Worm (Caenorhabditis elegans) whole organism, late embryonic: ENCODE measurements around the gene F36A4.4.

Experiments
- C08G9.2 ChIP-seq: sonication (generic microtip); optimal IDR thresholded peaks from 2 replicates; lab custom pipeline; 2016; ENCODE audit warnings: mild to moderate bottlenecking, missing genetic modification characterization, moderate library complexity, missing compliant biosample characterization
- C38D4.7 ChIP-seq: fragments of 200-800 bp; sonication (Bioruptor generic); optimal IDR thresholded peaks from 2 replicates; lab custom pipeline; 2018; ENCODE audit warnings: mild to moderate bottlenecking, missing genetic modification characterization, moderate library complexity, missing compliant biosample characterization
- Y22D7AL.16 ChIP-seq: sonication (generic microtip); optimal IDR thresholded peaks from 2 replicates; lab custom pipeline; 2016; ENCODE audit warnings: missing genetic modification characterization, missing compliant biosample characterization
- ahr-1 ChIP-seq: sonication (generic microtip); optimal IDR thresholded peaks from 2 replicates; lab custom pipeline; 2016; ENCODE audit warnings: missing genetic modification characterization, missing compliant biosample characterization
- ama-1 ChIP-seq: fragments of 150-350 bp; optimal IDR thresholded peaks from 2 replicates; lab custom pipeline; 2014
- ceh-18 ChIP-seq: sonication (generic microtip); optimal IDR thresholded peaks from 2 replicates; lab custom pipeline; 2016; ENCODE audit warnings: missing genetic modification characterization, missing compliant biosample characterization
- ceh-19 ChIP-seq: fragments of 200-800 bp; sonication (Bioruptor generic); optimal IDR thresholded peaks from 2 replicates; lab custom pipeline; 2018; ENCODE audit warnings: mild to moderate bottlenecking, missing genetic modification characterization, missing compliant biosample characterization
- ceh-30 ChIP-seq: fragments of 150-350 bp; optimal IDR thresholded peaks from 2 replicates; lab custom pipeline; 2014; ENCODE audit warnings: missing biosample characterization, missing genetic modification characterization
- ceh-31 ChIP-seq: sonication (generic microtip); optimal IDR thresholded peaks from 2 replicates; lab custom pipeline; 2016; ENCODE audit warnings: missing genetic modification characterization, missing compliant biosample characterization
- ceh-34 ChIP-seq: sonication (generic microtip); optimal IDR thresholded peaks from 2 replicates; lab custom pipeline; 2016; ENCODE audit warnings: mild to moderate bottlenecking, missing genetic modification characterization, missing compliant biosample characterization
- ceh-45 ChIP-seq: fragments of 200-800 bp; sonication (Bioruptor generic); IDR thresholded peaks from 2 replicates; pipeline ENCODE4 v1.3.6; 2022; ENCODE audit warnings: missing genetic modification reagents, missing genetic modification characterization, missing compliant biosample characterization
- ceh-9 ChIP-seq: sonication (generic microtip); optimal IDR thresholded peaks from 2 replicates; lab custom pipeline; 2016; ENCODE audit warnings: mild to moderate bottlenecking, missing genetic modification characterization, inconsistent platforms, missing compliant biosample characterization
- che-1 ChIP-seq: sonication (generic microtip); optimal IDR thresholded peaks from 2 replicates; lab custom pipeline; 2016; ENCODE audit warnings: mild to moderate bottlenecking, missing genetic modification characterization, missing compliant biosample characterization
- dmd-4 ChIP-seq: sonication (generic microtip); optimal IDR thresholded peaks from 2 replicates; lab custom pipeline; 2016; ENCODE audit warnings: borderline replicate concordance, missing genetic modification characterization, missing compliant biosample characterization
- eyg-1 ChIP-seq: sonication (generic microtip); optimal IDR thresholded peaks from 2 replicates; lab custom pipeline; 2016; ENCODE audit warnings: missing genotype, missing genetic modification characterization, missing compliant biosample characterization
- fax-1 ChIP-seq: sonication (generic microtip); optimal IDR thresholded peaks from 2 replicates; lab custom pipeline; 2016; ENCODE audit warnings: missing genotype, missing genetic modification characterization, missing compliant biosample characterization
- gmeb-2 ChIP-seq: sonication (generic microtip); optimal IDR thresholded peaks from 2 replicates; lab custom pipeline; 2016; ENCODE audit warnings: missing genetic modification characterization, inconsistent platforms, missing compliant biosample characterization
- hlh-13 ChIP-seq: fragments of 200-800 bp; sonication (Bioruptor generic); optimal IDR thresholded peaks from 2 replicates; lab custom pipeline; 2018; ENCODE audit warnings: mild to moderate bottlenecking, missing genetic modification characterization, missing compliant biosample characterization
- hlh-30 ChIP-seq: sonication (generic microtip); optimal IDR thresholded peaks from 2 replicates; lab custom pipeline; 2017; ENCODE audit warnings: antibody characterized with exemption, missing genetic modification characterization, missing compliant biosample characterization; ENCODE audit not compliant: insufficient read depth
- lim-6 ChIP-seq: sonication (generic microtip); optimal IDR thresholded peaks from 2 replicates; lab custom pipeline; 2016; ENCODE audit warnings: missing genetic modification characterization, missing compliant biosample characterization
- lin-11 ChIP-seq: fragments of 200-800 bp; sonication (Bioruptor generic); optimal IDR thresholded peaks from 2 replicates; lab custom pipeline; 2018; ENCODE audit warnings: mild to moderate bottlenecking, missing genetic modification characterization, missing compliant biosample characterization
- mec-3 ChIP-seq: sonication (generic microtip); optimal IDR thresholded peaks from 2 replicates; lab custom pipeline; 2016; ENCODE audit warnings: borderline replicate concordance, missing genetic modification characterization, missing compliant biosample characterization
- nfya-1 ChIP-seq: sonication (generic microtip); optimal IDR thresholded peaks from 2 replicates; lab custom pipeline; 2017; ENCODE audit warnings: missing genetic modification characterization, mild to moderate bottlenecking, missing compliant biosample characterization, antibody characterized with exemption, moderate library complexity
- nhr-11 ChIP-seq: fragments of 150-350 bp; optimal IDR thresholded peaks from 2 replicates; lab custom pipeline; 2014; ENCODE audit warnings: missing biosample characterization, missing genetic modification characterization
- nhr-232 ChIP-seq: sonication (generic microtip); optimal IDR thresholded peaks from 2 replicates; lab custom pipeline; 2016; ENCODE audit warnings: missing genetic modification characterization, missing compliant biosample characterization
- npax-4 ChIP-seq: sonication (generic microtip); optimal IDR thresholded peaks from 2 replicates; lab custom pipeline; 2016; ENCODE audit warnings: missing genetic modification characterization, missing compliant biosample characterization
- odd-2 ChIP-seq: sonication (generic microtip); optimal IDR thresholded peaks from 2 replicates; lab custom pipeline; 2017; ENCODE audit warnings: antibody characterized with exemption, mild to moderate bottlenecking, missing genetic modification characterization, missing compliant biosample characterization
- pag-3 ChIP-seq: sonication (generic microtip); optimal IDR thresholded peaks from 2 replicates; lab custom pipeline; 2016; ENCODE audit warnings: missing compliant biosample characterization, missing genetic modification characterization, borderline replicate concordance
- pat-9 ChIP-seq: fragments of 200-800 bp; sonication (Bioruptor generic); optimal IDR thresholded peaks from 2 replicates; lab custom pipeline; 2018; ENCODE audit warnings: mild to moderate bottlenecking, missing genetic modification characterization, moderate library complexity, missing compliant biosample characterization
- pha-2 ChIP-seq: sonication (generic microtip); optimal IDR thresholded peaks from 2 replicates; lab custom pipeline; 2017; ENCODE audit warnings: mild to moderate bottlenecking, missing genetic modification characterization, missing compliant biosample characterization
- pqm-1 ChIP-seq: sonication (generic microtip); optimal IDR thresholded peaks from 2 replicates; lab custom pipeline; 2016; ENCODE audit warnings: missing genetic modification characterization, missing compliant biosample characterization
- ref-2 ChIP-seq: sonication (generic microtip); optimal IDR thresholded peaks from 2 replicates; lab custom pipeline; 2016; ENCODE audit warnings: missing genetic modification characterization, missing compliant biosample characterization
- rnt-1 ChIP-seq: sonication (generic microtip); optimal IDR thresholded peaks from 2 replicates; lab custom pipeline; 2016; ENCODE audit warnings: missing genetic modification characterization, missing compliant biosample characterization
- sox-2 ChIP-seq: fragments of 200-800 bp; sonication (Bioruptor generic); IDR thresholded peaks from 2 replicates; pipeline ENCODE4 v1.3.6; 2022; ENCODE audit warnings: missing genetic modification reagents, missing genetic modification characterization, missing compliant biosample characterization
- unc-3 ChIP-seq, 2 experiments: fragments of 200-800 bp in 1 of 2; sonication (Bioruptor generic) in 1 of 2; sonication (generic microtip) in 1 of 2; conservative IDR thresholded peaks in 1 of 2; optimal IDR thresholded peaks in 1 of 2; 2 replicates each; pipeline versions ENCODE4 v1.3.6 to Lab custom; 2016 to 2022; ENCODE audit warnings: missing compliant biosample characterization in 2 of 2, missing genetic modification characterization in 2 of 2, missing genetic modification reagents in 1 of 2
- unc-42 ChIP-seq: sonication (generic microtip); optimal IDR thresholded peaks from 2 replicates; lab custom pipeline; 2016; ENCODE audit warnings: missing genotype, missing genetic modification characterization, missing compliant biosample characterization
- zip-5 ChIP-seq: sonication (generic microtip); optimal IDR thresholded peaks from 2 replicates; lab custom pipeline; 2016; ENCODE audit warnings: missing genetic modification characterization, missing compliant biosample characterization
- ztf-16 ChIP-seq: sonication (generic microtip); optimal IDR thresholded peaks from 2 replicates; lab custom pipeline; 2017; ENCODE audit warnings: missing genetic modification characterization, missing compliant biosample characterization

F36A4.4 gene

ce11 chrIV:4289267-4289666, 21.8 kb downstream of the F36A4.4 start, which contains the start of gene F15E6.5:
TSS of gene F15E6.5 (plus strand) at chrIV:4289567.
- no peak for TF ChIP-seq fax-1 (tag; lab: Kevin White, UChicago)
- no peak for TF ChIP-seq mec-3
- no peak for TF ChIP-seq nhr-11 (tag; lab: Kevin White, UChicago)
- TF ChIP-seq ceh-34 (tag; lab: Kevin White, UChicago), result no peak
- no peak for TF ChIP-seq odd-2 (tag; lab: Kevin White, UChicago)
- TF ChIP-seq hlh-13 (GFP tag; lab: Kevin White, UChicago), result no peak
- no peak for TF ChIP-seq dmd-4 (tag; lab: Kevin White, UChicago)
- no peak for TF ChIP-seq Y22D7AL.16
- TF ChIP-seq ceh-18 (tag; lab: Kevin White, UChicago), result no peak
- no peak for TF ChIP-seq unc-3 (GFP tag; conservative IDR thresholded peaks at IDR 0.05; lab: Robert Waterston, UW)
- no peak for TF ChIP-seq unc-3 (tag; optimal IDR thresholded peaks at IDR 0.05; lab: Kevin White, UChicago)
- TF ChIP-seq ztf-16 (tag; lab: Kevin White, UChicago), result no peak
- TF ChIP-seq npax-4 (tag; lab: Kevin White, UChicago), result no peak
- TF ChIP-seq ama-1, result no peak
- TF ChIP-seq lim-6, result no peak
- no peak for TF ChIP-seq ceh-31 (tag; lab: Kevin White, UChicago)
- no peak for TF ChIP-seq che-1 (tag; lab: Kevin White, UChicago)
- no peak for TF ChIP-seq C08G9.2 (tag; lab: Kevin White, UChicago)
- TF ChIP-seq, all 69 proteins: peak for 0

- no peak for TF ChIP-seq nhr-11 (tag; lab: Kevin White, UChicago)
- TF ChIP-seq pat-9, result no peak
- no peak for TF ChIP-seq ceh-34 (tag; lab: Kevin White, UChicago)
- TF ChIP-seq ahr-1, result no peak
- no peak for TF ChIP-seq nfya-1 (tag; lab: Kevin White, UChicago)
- no peak for TF ChIP-seq C08G9.2 (tag; lab: Kevin White, UChicago)
- TF ChIP-seq ceh-18 (tag; lab: Kevin White, UChicago), result no peak
- TF ChIP-seq npax-4 (tag; lab: Kevin White, UChicago), result no peak
- no peak for TF ChIP-seq sox-2 (GFP tag; lab: Robert Waterston, UW)
- TF ChIP-seq ceh-19 (GFP tag; lab: Kevin White, UChicago), result no peak
- TF ChIP-seq ceh-9 (tag; lab: Kevin White, UChicago), result no peak
- no peak for TF ChIP-seq pag-3
- TF ChIP-seq nhr-232 (tag; lab: Kevin White, UChicago), result no peak
- no peak for TF ChIP-seq lin-11
- no peak for TF ChIP-seq dmd-4 (tag; lab: Kevin White, UChicago)
- TF ChIP-seq pqm-1 (tag; lab: Kevin White, UChicago), result no peak
These were observed 23.1 kb downstream of the F36A4.4 start, which contains the start of gene dct-7 for ce11 chrIV:4290472-4290871. TSS of gene dct-7 (minus strand) at chrIV:4290572.

- TF ChIP-seq zip-5 (tag; lab: Kevin White, UChicago) (no peak), hlh-30 (tag; lab: Kevin White, UChicago) (no peak), ref-2 (no peak), gmeb-2 (tag; lab: Kevin White, UChicago) (no peak), pqm-1 (tag; lab: Kevin White, UChicago) (no peak), rnt-1 (tag; lab: Kevin White, UChicago) (no peak), eyg-1 (tag; lab: Kevin White, UChicago) (no peak), C38D4.7 (GFP tag; lab: Kevin White, UChicago) (no peak), npax-4 (tag; lab: Kevin White, UChicago) (no peak), ceh-30 (tag; lab: Kevin White, UChicago) (no peak), lim-6 (no peak), ceh-45 (GFP tag; lab: Robert Waterston, UW) (no peak), unc-42 (tag; lab: Kevin White, UChicago) (no peak), pha-2 (tag; lab: Kevin White, UChicago) (no peak), nfya-1 (tag; lab: Kevin White, UChicago) (no peak)
- TF ChIP-seq, all 69 proteins: peak for 0
These were observed 23.8 kb downstream of the F36A4.4 start, which contains the start of gene F15E6.4 for ce11 chrIV:4291174-4291573. TSS of gene F15E6.4 (plus strand) at chrIV:4291474.
